Worm (Caenorhabditis elegans): Measurements from ENCODE around the gene dct-6.

DNA sequence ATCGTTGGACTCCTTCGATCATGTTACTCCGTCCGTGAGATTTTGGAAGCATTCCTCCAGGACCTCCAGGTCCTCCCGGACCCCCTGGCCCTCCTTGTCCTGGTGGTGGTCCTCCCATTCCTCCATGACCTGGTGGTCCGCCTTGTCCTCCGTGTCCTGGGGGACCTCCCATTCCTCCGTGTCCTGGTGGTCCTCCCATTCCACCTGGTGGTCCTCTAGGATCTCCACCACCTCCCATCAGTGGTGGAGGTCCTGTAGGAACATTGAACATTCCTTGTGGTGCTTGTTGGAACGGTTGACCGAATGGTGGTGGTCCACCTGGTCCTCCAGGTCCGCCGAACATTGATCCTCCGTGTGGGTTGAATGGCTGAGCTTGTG, 12.3 kb upstream of the dct-6 start:
- no peak for TF ChIP-seq nhr-11 (tag; optimal IDR thresholded peaks at IDR 0.05)
- no peak for TF ChIP-seq elt-1 (tag; optimal IDR thresholded peaks at IDR 0.05)
- no peak for TF ChIP-seq ztf-11 (tag; optimal IDR thresholded peaks at IDR 0.05)
- no peak for TF ChIP-seq elt-3 (tag; optimal IDR thresholded peaks at IDR 0.05)
- TF ChIP-seq unc-62 (GFP tag; optimal IDR thresholded peaks at IDR 0.05) = no peak
- no peak for TF ChIP-seq nhr-10 (tag; optimal IDR thresholded peaks at IDR 0.05)
- no peak for TF ChIP-seq fos-1 (tag; optimal IDR thresholded peaks at IDR 0.05)
- TF ChIP-seq lin-13 (GFP tag; optimal IDR thresholded peaks at IDR 0.05) = no peak
- no peak for TF ChIP-seq snpc-4 (tag; optimal IDR thresholded peaks at IDR 0.05)
- no peak for TF ChIP-seq zag-1 (tag; optimal IDR thresholded peaks at IDR 0.05)
- no peak for TF ChIP-seq unc-55 (GFP tag; optimal IDR thresholded peaks at IDR 0.05)
- TF ChIP-seq nhr-23 (tag; optimal IDR thresholded peaks at IDR 0.05) = no peak
- no peak for TF ChIP-seq alr-1 (tag; optimal IDR thresholded peaks at IDR 0.05)
- no peak for TF ChIP-seq nhr-6 (tag; optimal IDR thresholded peaks at IDR 0.05)

Data from whole organism, L2 larva.